Worm (Caenorhabditis elegans): ENCODE measurements around the gene F47B8.4.

The F47B8.4 gene

ce11 chrV:14333116-14333515, 8.6 kb upstream of the F47B8.4 start, which contains the start of gene srm-4:
TSS of gene srm-4 (plus strand) at chrV:14333416.
- TF ChIP-seq T22C8.4 (GFP tag; IDR thresholded peaks at IDR 0.05) (no peak), flt-1 (GFP tag; IDR thresholded peaks at IDR 0.05) (no peak), med-1 (GFP tag; optimal IDR thresholded peaks at IDR 0.05; ENCODE audit: insufficient read depth) (no peak)

DNA sequence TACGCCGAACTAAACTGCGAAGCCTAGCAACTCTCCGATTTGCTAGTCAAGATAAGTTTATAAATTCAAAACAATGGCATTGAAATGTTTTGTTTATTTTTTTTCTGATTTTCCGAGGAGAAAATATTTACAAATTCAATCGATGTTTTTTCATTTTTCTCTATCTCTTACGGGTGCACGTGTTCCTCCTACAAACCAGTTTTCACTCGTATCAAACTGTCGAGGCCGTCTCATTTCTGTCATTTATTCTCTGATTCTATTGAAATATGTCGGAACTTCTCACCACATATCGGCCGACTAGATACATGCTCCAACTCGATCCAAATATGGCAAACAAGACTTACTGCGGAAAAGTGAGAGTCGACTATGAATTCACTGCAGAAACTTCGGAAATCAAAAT, 7.0 kb upstream of the F47B8.4 start, which contains the start of gene F47B8.8:
TSS of gene F47B8.8 (plus strand) at position 257 of the 400 bp plus-strand sequence.
- TF ChIP-seq ztf-29 (GFP tag; IDR thresholded peaks at IDR 0.05): no peak
- no peak for TF ChIP-seq ztf-23 (GFP tag; IDR thresholded peaks at IDR 0.05)
- no peak for TF ChIP-seq med-1 (GFP tag; optimal IDR thresholded peaks at IDR 0.05; ENCODE audit: insufficient read depth)
- TF ChIP-seq T22C8.4 (GFP tag; IDR thresholded peaks at IDR 0.05): no peak
- TF ChIP-seq tab-1 (GFP tag; IDR thresholded peaks at IDR 0.05): no peak
- no peak for TF ChIP-seq klf-2 (GFP tag; conservative IDR thresholded peaks at IDR 0.05)
- TF ChIP-seq flt-1 (GFP tag; IDR thresholded peaks at IDR 0.05): no peak
- no peak for TF ChIP-seq cog-1 (tag; optimal IDR thresholded peaks at IDR 0.05)
- TF ChIP-seq ref-1 (GFP tag; conservative IDR thresholded peaks at IDR 0.05): no peak

DNA sequence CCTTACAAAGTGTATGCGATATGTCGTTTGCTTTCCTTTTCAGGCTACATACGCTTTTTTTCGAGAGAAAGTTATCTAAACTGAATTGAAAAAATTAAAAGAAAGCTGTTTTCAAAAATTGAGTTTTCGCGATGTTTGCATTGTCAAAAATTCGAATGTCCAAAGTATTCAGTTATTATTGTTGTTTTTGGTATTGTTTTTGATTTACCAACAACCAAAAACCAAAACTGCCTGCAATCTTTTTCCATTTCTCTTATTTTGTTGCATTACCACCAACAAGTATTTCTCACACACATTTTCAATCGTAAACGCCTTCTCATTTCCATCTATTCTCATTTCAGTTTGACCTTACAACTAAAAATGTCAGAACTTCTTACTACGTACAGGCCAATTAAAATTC, 4.3 kb upstream of the F47B8.4 start, which contains the start of gene pepm-1:
TSS of gene pepm-1 (plus strand) at position 301 of the 400 bp plus-strand sequence.
- TF ChIP-seq klf-2 (GFP tag; conservative IDR thresholded peaks at IDR 0.05): no peak
- TF ChIP-seq cog-1 (tag; optimal IDR thresholded peaks at IDR 0.05): no peak
- TF ChIP-seq T22C8.4 (GFP tag; IDR thresholded peaks at IDR 0.05): no peak
- no peak for TF ChIP-seq tab-1 (GFP tag; IDR thresholded peaks at IDR 0.05)
- no peak for TF ChIP-seq ztf-23 (GFP tag; IDR thresholded peaks at IDR 0.05)
- no peak for TF ChIP-seq med-1 (GFP tag; optimal IDR thresholded peaks at IDR 0.05; ENCODE audit: insufficient read depth)
- no peak for TF ChIP-seq ztf-29 (GFP tag; IDR thresholded peaks at IDR 0.05)
- no peak for TF ChIP-seq ref-1 (GFP tag; conservative IDR thresholded peaks at IDR 0.05)
- no peak for TF ChIP-seq flt-1 (GFP tag; IDR thresholded peaks at IDR 0.05)

DNA sequence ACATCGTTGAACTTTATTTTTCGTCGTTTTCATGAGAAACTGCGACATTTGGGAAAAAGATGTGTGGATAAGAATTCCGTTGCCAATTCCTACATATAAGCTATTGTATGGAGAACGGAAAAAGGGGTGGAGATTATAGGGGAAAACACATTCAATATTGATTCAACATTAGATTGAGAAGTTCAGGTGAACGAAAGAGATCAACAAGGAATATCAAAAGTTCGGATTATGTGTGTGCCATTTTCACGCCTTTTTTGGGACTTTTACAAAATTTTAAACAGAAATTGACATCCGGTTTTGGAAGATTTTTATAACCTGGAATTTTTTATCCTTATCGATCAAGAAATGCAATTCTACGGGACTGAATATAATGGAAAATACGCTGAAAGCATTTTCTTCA, 3.3 kb upstream of the F47B8.4 start, which contains the start of gene F47B8.5:
TSS of gene F47B8.5 (minus strand) at position 101 of the 400 bp plus-strand sequence.
- no peak for TF ChIP-seq cog-1 (tag; optimal IDR thresholded peaks at IDR 0.05)
- no peak for TF ChIP-seq ztf-23 (GFP tag; IDR thresholded peaks at IDR 0.05)
- TF ChIP-seq ref-1 (GFP tag; conservative IDR thresholded peaks at IDR 0.05): no peak
- TF ChIP-seq T22C8.4 (GFP tag; IDR thresholded peaks at IDR 0.05): no peak
- no peak for TF ChIP-seq tab-1 (GFP tag; IDR thresholded peaks at IDR 0.05)
- TF ChIP-seq flt-1 (GFP tag; IDR thresholded peaks at IDR 0.05): no peak
- no peak for TF ChIP-seq ztf-29 (GFP tag; IDR thresholded peaks at IDR 0.05)
- no peak for TF ChIP-seq klf-2 (GFP tag; conservative IDR thresholded peaks at IDR 0.05)
- TF ChIP-seq med-1 (GFP tag; optimal IDR thresholded peaks at IDR 0.05; ENCODE audit: insufficient read depth): no peak

DNA sequence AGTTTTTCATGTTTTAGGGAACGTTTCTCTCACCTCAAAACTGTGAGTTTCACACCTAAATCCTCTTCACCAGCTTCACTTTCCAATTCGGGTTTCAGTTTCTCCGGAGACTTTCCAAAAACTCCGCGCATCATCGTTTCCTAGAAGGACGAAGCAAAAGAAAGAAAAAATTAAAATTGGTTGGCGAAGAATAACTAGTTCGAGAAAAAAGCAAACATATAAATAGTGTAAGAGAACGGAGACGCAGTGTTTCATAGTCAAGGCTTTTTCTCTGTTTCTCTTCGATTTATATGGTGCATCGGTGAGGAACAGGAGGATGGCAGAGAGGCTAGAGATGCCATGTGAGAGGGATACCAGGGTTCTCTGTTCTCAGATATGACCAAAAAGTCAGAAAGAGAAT, 1.7 kb downstream of the F47B8.4 start, which contains the start of gene F47B8.3:
TSS of gene F47B8.3 (minus strand) at position 261 of the 400 bp plus-strand sequence.
- TF ChIP-seq klf-2 (GFP tag; conservative IDR thresholded peaks at IDR 0.05): no peak
- TF ChIP-seq med-1 (GFP tag; optimal IDR thresholded peaks at IDR 0.05; ENCODE audit: insufficient read depth): no peak
- TF ChIP-seq T22C8.4 (GFP tag; IDR thresholded peaks at IDR 0.05): no peak
- no peak for TF ChIP-seq ztf-23 (GFP tag; IDR thresholded peaks at IDR 0.05)
- TF ChIP-seq tab-1 (GFP tag; IDR thresholded peaks at IDR 0.05): no peak
- no peak for TF ChIP-seq cog-1 (tag; optimal IDR thresholded peaks at IDR 0.05)
- TF ChIP-seq flt-1 (GFP tag; IDR thresholded peaks at IDR 0.05): no peak
- no peak for TF ChIP-seq ref-1 (GFP tag; conservative IDR thresholded peaks at IDR 0.05)
- TF ChIP-seq ztf-29 (GFP tag; IDR thresholded peaks at IDR 0.05): no peak

- TF ChIP-seq ztf-23 (GFP tag; IDR thresholded peaks at IDR 0.05): no peak
- no peak for TF ChIP-seq flt-1 (GFP tag; IDR thresholded peaks at IDR 0.05)
- no peak for TF ChIP-seq ref-1 (GFP tag; conservative IDR thresholded peaks at IDR 0.05)
- no peak for TF ChIP-seq T22C8.4 (GFP tag; IDR thresholded peaks at IDR 0.05)
Measured at ce11 chrV:14320730-14321319, 3.6 kb downstream of the F47B8.4 start.

DNA sequence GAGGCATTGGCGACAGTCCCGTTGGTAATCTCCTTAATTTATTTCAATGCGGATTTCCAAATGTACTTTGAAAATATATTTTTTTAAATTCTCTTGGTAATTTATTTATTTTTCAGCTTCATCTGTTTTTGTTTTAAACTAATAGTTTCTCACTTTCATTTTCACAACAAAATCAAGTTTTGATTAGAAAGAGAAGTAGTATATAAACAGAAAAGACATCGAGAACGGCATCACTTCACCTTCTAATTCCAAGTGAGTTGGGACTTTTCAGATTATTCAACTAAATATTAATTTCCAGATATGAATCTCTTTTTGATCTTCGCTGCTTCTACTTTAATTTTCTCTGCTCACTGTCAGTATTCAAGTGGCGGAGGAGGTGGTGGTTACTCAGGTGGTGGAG, 4.2 kb downstream of the F47B8.4 start, which contains the start of gene F47B8.14:
TSS of gene F47B8.14 (plus strand) at position 301 of the 400 bp plus-strand sequence.
- TF ChIP-seq T22C8.4 (GFP tag; IDR thresholded peaks at IDR 0.05) (no peak), cog-1 (tag; optimal IDR thresholded peaks at IDR 0.05) (no peak), flt-1 (GFP tag; IDR thresholded peaks at IDR 0.05) (no peak), ztf-29 (GFP tag; IDR thresholded peaks at IDR 0.05) (no peak), ref-1 (GFP tag; conservative IDR thresholded peaks at IDR 0.05) (no peak), tab-1 (GFP tag; IDR thresholded peaks at IDR 0.05) (no peak), klf-2 (GFP tag; conservative IDR thresholded peaks at IDR 0.05) (no peak), med-1 (GFP tag; optimal IDR thresholded peaks at IDR 0.05; ENCODE audit: insufficient read depth) (no peak), ztf-23 (GFP tag; IDR thresholded peaks at IDR 0.05) (no peak)

DNA sequence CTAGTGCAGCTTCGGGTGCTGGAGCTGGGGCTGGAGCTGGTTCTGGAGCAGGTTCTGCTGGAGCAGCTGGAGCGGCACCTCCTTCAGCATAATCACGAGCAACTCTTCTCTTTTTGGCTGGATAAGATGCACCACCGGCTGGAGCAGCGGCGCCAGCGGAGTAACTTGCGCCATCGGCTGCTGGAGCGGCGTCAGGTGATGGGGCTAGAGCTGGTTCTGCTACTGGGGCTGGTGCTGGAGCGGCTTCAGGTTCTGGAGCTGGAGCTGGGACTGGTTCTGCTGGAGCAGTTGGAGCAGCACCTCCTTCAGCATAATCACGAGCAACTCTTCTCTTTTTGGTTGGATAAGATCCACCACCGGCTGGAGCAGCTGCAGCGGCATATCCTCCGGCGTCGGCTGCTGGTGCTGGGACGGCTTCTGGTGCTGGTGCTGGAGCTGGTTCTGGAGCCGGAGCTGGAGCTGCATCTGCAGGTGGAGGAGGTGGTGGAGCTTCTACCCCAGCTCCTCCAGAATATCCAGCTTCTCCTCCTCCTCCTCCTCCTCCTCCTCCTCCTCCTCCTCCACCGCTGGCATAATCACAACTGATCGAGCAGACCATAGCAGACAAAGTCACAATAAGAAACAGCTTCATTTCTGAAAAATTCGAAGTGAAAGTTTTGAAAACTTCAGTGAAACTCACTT, 5.2 kb downstream of the F47B8.4 start, which contains the start of gene F47B8.13:
TSS of gene F47B8.13 (minus strand) at position 631 of the 681 bp plus-strand sequence.
- no peak for TF ChIP-seq cog-1 (tag; optimal IDR thresholded peaks at IDR 0.05)
- TF ChIP-seq med-1 (GFP tag; optimal IDR thresholded peaks at IDR 0.05; ENCODE audit: insufficient read depth): no peak
- TF ChIP-seq flt-1 (GFP tag; IDR thresholded peaks at IDR 0.05): no peak
- no peak for TF ChIP-seq ztf-23 (GFP tag; IDR thresholded peaks at IDR 0.05)
- no peak for TF ChIP-seq ref-1 (GFP tag; conservative IDR thresholded peaks at IDR 0.05)
- TF ChIP-seq T22C8.4 (GFP tag; IDR thresholded peaks at IDR 0.05): no peak
- TF ChIP-seq tab-1 (GFP tag; IDR thresholded peaks at IDR 0.05): no peak
- TF ChIP-seq ztf-29 (GFP tag; IDR thresholded peaks at IDR 0.05): no peak
- no peak for TF ChIP-seq klf-2 (GFP tag; conservative IDR thresholded peaks at IDR 0.05)

ce11 chrV:14317621-14318020, 6.9 kb downstream of the F47B8.4 start:
- no peak for TF ChIP-seq flt-1 (GFP tag; IDR thresholded peaks at IDR 0.05)
- TF ChIP-seq klf-2 (GFP tag; conservative IDR thresholded peaks at IDR 0.05): no peak
- no peak for TF ChIP-seq ref-1 (GFP tag; conservative IDR thresholded peaks at IDR 0.05)
- no peak for TF ChIP-seq cog-1 (tag; optimal IDR thresholded peaks at IDR 0.05)
- no peak for TF ChIP-seq T22C8.4 (GFP tag; IDR thresholded peaks at IDR 0.05)
- no peak for TF ChIP-seq tab-1 (GFP tag; IDR thresholded peaks at IDR 0.05)
- no peak for TF ChIP-seq ztf-29 (GFP tag; IDR thresholded peaks at IDR 0.05)
- TF ChIP-seq ztf-23 (GFP tag; IDR thresholded peaks at IDR 0.05): no peak
- TF ChIP-seq med-1 (GFP tag; optimal IDR thresholded peaks at IDR 0.05; ENCODE audit: insufficient read depth): no peak

All from whole organism, midembryonic.